Worm (Caenorhabditis elegans) whole organism, young adult: ENCODE measurements around the gene Y113G7A.13.

Experiments used
- akir-1 ChIP-seq: fragments of 200-800 bp; sonication (Bioruptor generic); optimal IDR thresholded peaks from 2 replicates; lab custom pipeline; 2018; ENCODE audit warnings: mild to moderate bottlenecking, missing genetic modification characterization, moderate library complexity, missing compliant biosample characterization
- ama-1 ChIP-seq, 3 experiments: fragments of 150-350 bp in 1 of 3; sonication (generic microtip) in 2 of 3; optimal IDR thresholded peaks; 2 replicates each; lab custom pipeline; 2014 to 2018; ENCODE audit warnings: missing biosample characterization in 2 of 3, missing genetic modification characterization in 2 of 3, missing genetic modification reagents in 2 of 3
- bed-1 ChIP-seq: fragments of 200-800 bp; sonication (Bioruptor generic); IDR thresholded peaks from 2 replicates; pipeline ENCODE4 v1.3.6; 2022; ENCODE audit warnings: missing genetic modification reagents, missing genetic modification characterization, missing compliant biosample characterization
- ceh-40 ChIP-seq: fragments of 200-800 bp; sonication (Bioruptor generic); IDR thresholded peaks from 2 replicates; pipeline ENCODE4 v1.3.6; 2022; ENCODE audit warnings: missing genetic modification characterization, missing compliant biosample characterization
- chd-7 ChIP-seq: sonication (generic microtip); optimal IDR thresholded peaks from 2 replicates; lab custom pipeline; 2016; ENCODE audit warnings: mild to moderate bottlenecking, missing genetic modification characterization, moderate library complexity, missing compliant biosample characterization
- ets-4 ChIP-seq: fragments of 200-800 bp; sonication (Bioruptor generic); optimal IDR thresholded peaks from 2 replicates; lab custom pipeline; 2018; ENCODE audit warnings: mild to moderate bottlenecking, missing genetic modification characterization, missing compliant biosample characterization
- him-1 ChIP-seq: sonication (generic microtip); optimal IDR thresholded peaks from 2 replicates; lab custom pipeline; 2016; ENCODE audit warnings: missing genotype, missing genetic modification reagents, missing genetic modification characterization, missing compliant biosample characterization
- hsf-1 ChIP-seq: fragments of 200-800 bp; sonication (Bioruptor generic); IDR thresholded peaks from 2 replicates; pipeline ENCODE4 v1.3.6; 2022; ENCODE audit warnings: missing genetic modification reagents, missing genetic modification characterization, missing compliant biosample characterization
- mcd-1 ChIP-seq: fragments of 200-800 bp; sonication (Bioruptor generic); IDR thresholded peaks from 2 replicates; pipeline ENCODE4 v1.3.6; 2022; ENCODE audit warnings: missing genetic modification reagents, missing genetic modification characterization, missing compliant biosample characterization
- nfya-1 ChIP-seq: sonication (generic microtip); optimal IDR thresholded peaks from 2 replicates; lab custom pipeline; 2017; ENCODE audit warnings: antibody characterized with exemption, missing compliant biosample characterization, missing genetic modification characterization, borderline replicate concordance; ENCODE audit not compliant: insufficient read depth
- pha-4 ChIP-seq: fragments of 150-350 bp; sonication (generic microtip); optimal IDR thresholded peaks from 2 replicates; lab custom pipeline; 2014; ENCODE audit warnings: missing biosample characterization, missing genetic modification reagents, missing genetic modification characterization
- sea-2 ChIP-seq: fragments of 200-800 bp; sonication (Bioruptor generic); IDR thresholded peaks from 2 replicates; pipeline ENCODE4 v1.3.6; 2022; ENCODE audit warnings: missing genetic modification characterization, missing compliant biosample characterization
- snpc-4 ChIP-seq, 5 experiments: fragments of 150-350 bp in 1 of 5; sonication (generic microtip) in 4 of 5; optimal IDR thresholded peaks; 2 replicates each; lab custom pipeline; 2014 to 2018; ENCODE audit warnings: missing genetic modification characterization in 5 of 5, missing biosample characterization in 3 of 5, antibody characterized with exemption in 2 of 5, mild to moderate bottlenecking in 2 of 5, missing compliant biosample characterization in 2 of 5, missing genotype in 2 of 5, moderate library complexity in 2 of 5, missing genetic modification reagents in 1 of 5
- unc-62 ChIP-seq: fragments of 150-350 bp; optimal IDR thresholded peaks from 2 replicates; lab custom pipeline; 2014; ENCODE audit warnings: missing biosample characterization, missing genetic modification reagents, missing genetic modification characterization

DNA sequence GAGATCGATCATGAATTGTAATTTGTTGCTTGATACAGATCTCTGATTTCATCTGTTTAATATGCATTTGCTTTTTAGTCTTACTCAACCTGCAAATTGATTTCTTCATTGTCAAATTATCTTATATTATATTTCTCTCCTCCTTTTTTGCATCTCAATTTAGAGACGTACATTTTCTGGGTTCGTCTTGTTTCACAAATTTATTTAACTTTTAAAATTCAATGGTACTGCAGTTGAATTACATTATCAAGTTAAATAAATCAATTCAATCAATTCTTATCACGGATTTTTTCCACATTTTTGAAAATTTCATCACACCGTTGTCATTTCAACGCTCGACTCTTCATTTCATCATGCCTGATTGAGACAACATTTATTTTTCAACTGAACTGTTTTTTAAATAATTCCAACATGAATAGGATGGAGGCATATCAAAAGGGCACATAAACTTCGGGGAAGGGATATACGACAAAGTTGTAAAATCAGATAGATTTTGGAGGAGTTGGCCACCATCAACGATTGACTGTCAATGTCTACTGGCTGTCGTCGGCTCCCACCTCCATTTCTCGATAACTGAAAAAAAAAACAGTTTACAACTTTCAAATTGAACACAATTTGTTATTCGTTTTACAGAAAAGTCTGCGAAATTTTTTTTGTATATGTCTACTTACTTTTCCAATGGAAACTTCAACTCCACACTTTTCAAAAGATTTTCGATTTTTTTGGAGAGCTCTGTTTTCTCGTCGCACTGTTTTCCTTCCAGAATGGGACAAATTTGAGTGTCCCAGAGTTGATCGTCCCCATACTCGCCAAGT lies 14.5 kb downstream of the Y113G7A.13 start:
- no peak for TF ChIP-seq nfya-1 (tag; lab: Kevin White, UChicago)
- TF ChIP-seq mcd-1 = no peak
- no peak for TF ChIP-seq him-1
- TF ChIP-seq hsf-1 (GFP tag; lab: Robert Waterston, UW) = no peak
- TF ChIP-seq chd-7 = no peak
- peak; percentile 7 for TF ChIP-seq ets-4
- TF ChIP-seq unc-62 = no peak
- TF ChIP-seq akir-1 (GFP tag; lab: Kevin White, UChicago) = no peak
- TF ChIP-seq bed-1 (GFP tag; lab: Robert Waterston, UW) = no peak
- no peak for TF ChIP-seq sea-2 (GFP tag; lab: Robert Waterston, UW)
- peak; percentile 46 for TF ChIP-seq pha-4
- peak; percentile 66 for TF ChIP-seq ama-1 (optimal IDR thresholded peaks at IDR 0.05; lab: Kevin White, UChicago)
- no peak for TF ChIP-seq ama-1 (GFP tag; optimal IDR thresholded peaks at IDR 0.05; lab: Kevin White, UChicago)
- TF ChIP-seq ceh-40 (GFP tag; lab: Robert Waterston, UW) = no peak
- no peak for TF ChIP-seq snpc-4 (GFP tag; optimal IDR thresholded peaks at IDR 0.05; lab: Kevin White, UChicago)
- peak in 1 of 4 experiments; percentile 34 for TF ChIP-seq snpc-4 (tag; optimal IDR thresholded peaks at IDR 0.05; lab: Kevin White, UChicago)
